Worm (Caenorhabditis elegans): Measurements from ENCODE around the gene tsp-18.

DNA sequence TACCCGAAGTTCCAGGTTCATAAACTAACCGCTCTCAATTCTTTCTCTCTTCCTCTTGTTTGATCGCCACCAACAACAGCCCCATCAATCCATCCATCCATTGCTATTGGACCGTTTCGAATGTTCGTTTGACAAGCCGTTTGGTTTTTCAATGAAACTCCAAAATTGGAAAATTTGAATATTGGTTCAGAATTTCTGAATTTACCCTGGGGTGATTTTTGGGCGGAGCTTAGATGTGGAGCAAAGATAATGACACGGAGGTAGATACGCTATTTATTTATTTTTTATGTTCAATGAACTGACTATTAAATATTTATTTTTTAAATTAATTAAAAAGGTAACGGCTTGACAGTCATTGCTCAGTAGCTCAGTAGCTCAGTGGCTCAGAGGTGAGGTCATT lies 39.9 kb downstream of the tsp-18 start, which contains the start of gene B0034.2:
- TF ChIP-seq ztf-23 (GFP tag; IDR thresholded peaks at IDR 0.05) (no peak), klf-2 (GFP tag; conservative IDR thresholded peaks at IDR 0.05) (no peak), flt-1 (GFP tag; IDR thresholded peaks at IDR 0.05) (no peak)
